Worm (Caenorhabditis elegans) whole organism, young adult: ENCODE data around the gene K08F8.15.
A peak's percentile ranks its signal among the peaks of the same experiment; 100 is the strongest.

ENCODE experiments used
- B0019.2 ChIP-seq: fragments of 200-800 bp; sonication (Bioruptor generic); conservative IDR thresholded peaks from 2 replicates; pipeline ENCODE4 v1.3.6; 2022; ENCODE audit warnings: missing genetic modification reagents, missing genetic modification characterization, missing compliant biosample characterization
- B0261.1 ChIP-seq: sonication (generic microtip); optimal IDR thresholded peaks from 2 replicates; lab custom pipeline; 2016; ENCODE audit warnings: mild to moderate bottlenecking, missing genetic modification characterization, moderate library complexity, missing compliant biosample characterization
- F10E7.11 ChIP-seq: sonication (generic microtip); optimal IDR thresholded peaks from 2 replicates; lab custom pipeline; 2017; ENCODE audit warnings: mild to moderate bottlenecking, missing genetic modification characterization, moderate library complexity, missing compliant biosample characterization
- F22D6.2 ChIP-seq: sonication (generic microtip); optimal IDR thresholded peaks from 2 replicates; lab custom pipeline; 2016; ENCODE audit warnings: mild to moderate bottlenecking, missing genetic modification characterization, missing compliant biosample characterization
- F23B12.7 ChIP-seq: sonication (generic microtip); optimal IDR thresholded peaks from 2 replicates; lab custom pipeline; 2017; ENCODE audit warnings: missing genetic modification characterization, mild to moderate bottlenecking, missing compliant biosample characterization, antibody characterized with exemption, moderate library complexity; ENCODE audit not compliant: insufficient read depth
- F39B2.1 ChIP-seq: fragments of 200-800 bp; sonication (Bioruptor generic); IDR thresholded peaks from 2 replicates; pipeline ENCODE4 v1.3.6; 2022; ENCODE audit warnings: missing genetic modification reagents, missing genetic modification characterization, missing compliant biosample characterization
- F55B11.4 ChIP-seq: sonication (generic microtip); optimal IDR thresholded peaks from 2 replicates; lab custom pipeline; 2016; ENCODE audit warnings: missing compliant biosample characterization, missing genetic modification characterization, borderline replicate concordance; ENCODE audit not compliant: insufficient read depth
- F57A8.1 ChIP-seq: fragments of 200-800 bp; sonication (Bioruptor generic); optimal IDR thresholded peaks from 2 replicates; lab custom pipeline; 2018; ENCODE audit warnings: mild to moderate bottlenecking, missing genetic modification characterization, moderate library complexity, missing compliant biosample characterization
- K11D2.4 ChIP-seq: fragments of 200-800 bp; sonication (Bioruptor generic); IDR thresholded peaks from 2 replicates; pipeline ENCODE4 v1.3.6; 2022; ENCODE audit warnings: missing genetic modification reagents, missing genetic modification characterization, missing compliant biosample characterization
- T07F8.4 ChIP-seq: sonication (generic microtip); optimal IDR thresholded peaks from 2 replicates; lab custom pipeline; 2016; ENCODE audit warnings: mild to moderate bottlenecking, missing genetic modification characterization, moderate library complexity, missing compliant biosample characterization
- Y53F4B.3 ChIP-seq: fragments of 200-800 bp; sonication (Bioruptor generic); IDR thresholded peaks from 2 replicates; pipeline ENCODE4 v1.3.6; 2022; ENCODE audit warnings: missing genetic modification reagents, missing genetic modification characterization, missing compliant biosample characterization
- Y67H2A.10 ChIP-seq: fragments of 200-800 bp; sonication (Bioruptor generic); conservative IDR thresholded peaks from 2 replicates; pipeline ENCODE4 v1.3.6; 2022; ENCODE audit warnings: missing genetic modification reagents, missing genetic modification characterization, missing compliant biosample characterization
- Y95B8A.8 ChIP-seq: fragments of 200-800 bp; sonication (Bioruptor generic); IDR thresholded peaks from 2 replicates; pipeline ENCODE4 v1.3.6; 2022; ENCODE audit warnings: missing genetic modification reagents, missing genetic modification characterization, missing compliant biosample characterization
- akir-1 ChIP-seq: fragments of 200-800 bp; sonication (Bioruptor generic); optimal IDR thresholded peaks from 2 replicates; lab custom pipeline; 2018; ENCODE audit warnings: mild to moderate bottlenecking, missing genetic modification characterization, moderate library complexity, missing compliant biosample characterization
- ama-1 ChIP-seq, 3 experiments: fragments of 150-350 bp in 1 of 3; sonication (generic microtip) in 2 of 3; optimal IDR thresholded peaks; 2 replicates each; lab custom pipeline; 2014 to 2018; ENCODE audit warnings: missing biosample characterization in 2 of 3, missing genetic modification characterization in 2 of 3, missing genetic modification reagents in 2 of 3
- atf-7 ChIP-seq: sonication (generic microtip); optimal IDR thresholded peaks from 2 replicates; lab custom pipeline; 2017; ENCODE audit warnings: mild to moderate bottlenecking, missing genetic modification characterization, missing compliant biosample characterization
- attf-3 ChIP-seq: fragments of 200-800 bp; sonication (Bioruptor generic); conservative IDR thresholded peaks from 2 replicates; pipeline ENCODE4 v1.3.6; 2022; ENCODE audit warnings: missing genetic modification reagents, missing genetic modification characterization, missing compliant biosample characterization
- attf-5 ChIP-seq: fragments of 200-800 bp; sonication (Bioruptor generic); optimal IDR thresholded peaks from 2 replicates; lab custom pipeline; 2018; ENCODE audit warnings: mild to moderate bottlenecking, missing genetic modification characterization, missing compliant biosample characterization
- attf-6 ChIP-seq: fragments of 200-800 bp; sonication (Bioruptor generic); IDR thresholded peaks from 2 replicates; pipeline ENCODE4 v1.3.6; 2022; ENCODE audit warnings: missing genetic modification reagents, missing genetic modification characterization, missing compliant biosample characterization
- cebp-1 ChIP-seq, 2 experiments: fragments of 200-800 bp in 1 of 2; sonication (Bioruptor generic) in 1 of 2; sonication (generic microtip) in 1 of 2; IDR thresholded peaks in 1 of 2; optimal IDR thresholded peaks in 1 of 2; 2 replicates each; pipeline versions ENCODE4 v1.3.6 to Lab custom; 2017 to 2022; ENCODE audit warnings: missing compliant biosample characterization in 2 of 2, missing genetic modification characterization in 2 of 2, mild to moderate bottlenecking in 1 of 2, missing genetic modification reagents in 1 of 2, moderate library complexity in 1 of 2
- cebp-2 ChIP-seq: fragments of 200-800 bp; sonication (Bioruptor generic); IDR thresholded peaks from 2 replicates; pipeline ENCODE4 v1.3.6; 2022; ENCODE audit warnings: missing genetic modification characterization, missing compliant biosample characterization
- ceh-58 ChIP-seq: fragments of 200-800 bp; sonication (Bioruptor generic); IDR thresholded peaks from 2 replicates; pipeline ENCODE4 v1.3.6; 2022; ENCODE audit warnings: missing genetic modification characterization, missing compliant biosample characterization
- ceh-79 ChIP-seq: sonication (generic microtip); optimal IDR thresholded peaks from 2 replicates; lab custom pipeline; 2017; ENCODE audit warnings: mild to moderate bottlenecking, missing genetic modification characterization, missing compliant biosample characterization
- dox-1 ChIP-seq: fragments of 200-800 bp; sonication (Bioruptor generic); IDR thresholded peaks from 2 replicates; pipeline ENCODE4 v1.3.6; 2022; ENCODE audit warnings: missing genetic modification reagents, missing genetic modification characterization, missing compliant biosample characterization
- egl-18 ChIP-seq: fragments of 200-800 bp; sonication (Bioruptor generic); IDR thresholded peaks from 2 replicates; pipeline ENCODE4 v1.3.6; 2022; ENCODE audit warnings: missing genetic modification reagents, missing genetic modification characterization, missing compliant biosample characterization
- egrh-3 ChIP-seq: fragments of 200-800 bp; sonication (Bioruptor generic); IDR thresholded peaks from 2 replicates; pipeline ENCODE4 v1.3.6; 2022; ENCODE audit warnings: missing genetic modification reagents, missing genetic modification characterization, missing compliant biosample characterization
- gei-17 ChIP-seq: fragments of 200-800 bp; sonication (Bioruptor generic); optimal IDR thresholded peaks from 2 replicates; lab custom pipeline; 2018; ENCODE audit warnings: mild to moderate bottlenecking, missing genetic modification characterization, missing compliant biosample characterization
- him-1 ChIP-seq: sonication (generic microtip); optimal IDR thresholded peaks from 2 replicates; lab custom pipeline; 2016; ENCODE audit warnings: missing genotype, missing genetic modification reagents, missing genetic modification characterization, missing compliant biosample characterization
- hlh-26 ChIP-seq: fragments of 200-800 bp; sonication (Bioruptor generic); conservative IDR thresholded peaks from 2 replicates; pipeline ENCODE4 v1.3.6; 2022; ENCODE audit warnings: missing genetic modification reagents, missing genetic modification characterization, missing compliant biosample characterization
- hmg-20 ChIP-seq: fragments of 200-800 bp; sonication (Bioruptor generic); IDR thresholded peaks from 2 replicates; pipeline ENCODE4 v1.3.6; 2022; ENCODE audit warnings: missing genetic modification reagents, missing genetic modification characterization, missing compliant biosample characterization
- lin-54 ChIP-seq: fragments of 200-800 bp; sonication (Bioruptor generic); optimal IDR thresholded peaks from 2 replicates; lab custom pipeline; 2018; ENCODE audit warnings: mild to moderate bottlenecking, missing genetic modification characterization, missing compliant biosample characterization
- madf-10 ChIP-seq: sonication (generic microtip); optimal IDR thresholded peaks from 2 replicates; lab custom pipeline; 2016; ENCODE audit warnings: mild to moderate bottlenecking, missing genetic modification characterization, missing compliant biosample characterization
- mxl-1 ChIP-seq: sonication (generic microtip); optimal IDR thresholded peaks from 2 replicates; lab custom pipeline; 2016; ENCODE audit warnings: missing genetic modification characterization, missing compliant biosample characterization
- nhr-120 ChIP-seq: fragments of 200-800 bp; sonication (Bioruptor generic); IDR thresholded peaks from 2 replicates; pipeline ENCODE4 v1.3.6; 2022; ENCODE audit warnings: missing genetic modification characterization, missing compliant biosample characterization
- nhr-179 ChIP-seq: sonication (generic microtip); optimal IDR thresholded peaks from 2 replicates; lab custom pipeline; 2016; ENCODE audit warnings: mild to moderate bottlenecking, missing genetic modification characterization, missing compliant biosample characterization
- nhr-80 ChIP-seq: sonication (generic microtip); optimal IDR thresholded peaks from 2 replicates; lab custom pipeline; 2016; ENCODE audit warnings: missing genetic modification characterization, missing compliant biosample characterization
- rec-8 ChIP-seq, 2 experiments: sonication (generic microtip); optimal IDR thresholded peaks; 2 replicates each; lab custom pipeline; 2016; ENCODE audit warnings: mild to moderate bottlenecking in 2 of 2, missing genetic modification characterization in 2 of 2, missing genetic modification reagents in 2 of 2, missing genotype in 2 of 2, missing biosample characterization in 1 of 2, missing compliant biosample characterization in 1 of 2, moderate library complexity in 1 of 2
- unc-130 ChIP-seq: sonication (generic microtip); optimal IDR thresholded peaks from 2 replicates; lab custom pipeline; 2016; ENCODE audit warnings: missing genetic modification reagents, missing genetic modification characterization, missing compliant biosample characterization
- xnd-1 ChIP-seq: sonication (generic microtip); optimal IDR thresholded peaks from 2 replicates; lab custom pipeline; 2016; ENCODE audit warnings: missing genotype, missing genetic modification reagents, missing genetic modification characterization, missing compliant biosample characterization
- zfh-2 ChIP-seq: fragments of 200-800 bp; sonication (Bioruptor generic); conservative IDR thresholded peaks from 2 replicates; pipeline ENCODE4 v1.3.6; 2022; ENCODE audit warnings: missing genetic modification reagents, missing genetic modification characterization, missing compliant biosample characterization

K08F8.15 gene

ce11 chrII:8759493-8759892 is 7.1 kb upstream of the K08F8.15 start, which contains the start of gene fut-1:
fut-1 (minus strand) TSS chrII:8759593.
- TF ChIP-seq F39B2.1 (GFP tag; lab: Robert Waterston, UW) (no peak), T07F8.4 (tag; lab: Kevin White, UChicago) (no peak), B0019.2 (GFP tag; lab: Robert Waterston, UW) (no peak), Y95B8A.8 (GFP tag; lab: Robert Waterston, UW) (no peak), Y67H2A.10 (GFP tag; lab: Robert Waterston, UW) (no peak), attf-3 (GFP tag; lab: Robert Waterston, UW) (no peak), egl-18 (GFP tag; lab: Robert Waterston, UW) (no peak), dox-1 (GFP tag; lab: Robert Waterston, UW) (no peak), F10E7.11 (tag; lab: Kevin White, UChicago) (no peak), attf-5 (GFP tag; lab: Kevin White, UChicago) (no peak), rec-8 (tag; optimal IDR thresholded peaks at IDR 0.05; lab: Kevin White, UChicago) (no peak)
- TF ChIP-seq, all 124 proteins: peak for 0

ce11 chrII:8761739-8762138 is 4.9 kb upstream of the K08F8.15 start:
- TF ChIP-seq nhr-80 (tag; lab: Kevin White, UChicago): peak; percentile 55
- TF ChIP-seq attf-6: no peak

DNA sequence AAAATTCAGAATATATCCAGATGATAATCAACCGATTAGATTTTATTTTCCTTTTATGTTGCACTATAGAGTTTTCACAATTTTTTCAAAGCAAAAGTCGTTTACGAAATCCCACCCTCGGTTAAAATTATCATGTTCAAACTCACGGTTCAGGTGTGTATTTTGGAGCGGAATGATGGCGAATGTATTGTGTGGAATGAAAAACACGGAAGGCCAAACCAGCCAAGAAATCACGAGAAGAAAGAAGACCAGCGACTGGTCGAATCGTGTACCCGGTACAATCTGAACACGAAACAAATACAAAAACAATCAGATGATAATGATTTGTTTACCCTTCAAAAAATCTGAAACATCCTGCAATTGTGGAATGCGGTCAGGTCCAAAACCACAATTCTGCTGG is 3.2 kb upstream of the K08F8.15 start:
- no peak for TF ChIP-seq K11D2.4 (GFP tag; lab: Robert Waterston, UW)
- no peak for TF ChIP-seq unc-130 (GFP tag; lab: Kevin White, UChicago)
- TF ChIP-seq F55B11.4 (tag; lab: Kevin White, UChicago): no peak
- no peak for TF ChIP-seq F22D6.2 (tag; lab: Kevin White, UChicago)
- TF ChIP-seq ama-1 (optimal IDR thresholded peaks at IDR 0.05; lab: Kevin White, UChicago): no peak
- TF ChIP-seq ama-1 (GFP tag; optimal IDR thresholded peaks at IDR 0.05; lab: Kevin White, UChicago): no peak
- TF ChIP-seq egrh-3 (GFP tag; lab: Robert Waterston, UW): no peak
- TF ChIP-seq gei-17 (GFP tag; lab: Kevin White, UChicago): no peak
- no peak for TF ChIP-seq akir-1 (GFP tag; lab: Kevin White, UChicago)
- no peak for TF ChIP-seq hlh-26 (GFP tag; lab: Robert Waterston, UW)
- no peak for TF ChIP-seq zfh-2 (GFP tag; lab: Robert Waterston, UW)
- no peak for TF ChIP-seq ceh-58

- TF ChIP-seq F22D6.2 (tag; lab: Kevin White, UChicago): no peak
- no peak for TF ChIP-seq cebp-1 (GFP tag; IDR thresholded peaks at IDR 0.05; lab: Robert Waterston, UW)
- TF ChIP-seq cebp-1 (tag; optimal IDR thresholded peaks at IDR 0.05; lab: Kevin White, UChicago): no peak
- TF ChIP-seq B0019.2 (GFP tag; lab: Robert Waterston, UW): no peak
- TF ChIP-seq mxl-1 (tag; lab: Kevin White, UChicago): no peak
- no peak for TF ChIP-seq cebp-2
- TF ChIP-seq xnd-1: no peak
- TF ChIP-seq lin-54 (GFP tag; lab: Kevin White, UChicago): no peak
- TF ChIP-seq F57A8.1 (GFP tag; lab: Kevin White, UChicago): no peak
- no peak for TF ChIP-seq akir-1 (GFP tag; lab: Kevin White, UChicago)
- no peak for TF ChIP-seq atf-7
- no peak for TF ChIP-seq him-1
- TF ChIP-seq ceh-79: no peak
- TF ChIP-seq nhr-120 (GFP tag; lab: Robert Waterston, UW): no peak
- TF ChIP-seq zfh-2 (GFP tag; lab: Robert Waterston, UW): no peak
- no peak for TF ChIP-seq B0261.1
- no peak for TF ChIP-seq Y53F4B.3
- TF ChIP-seq F23B12.7: no peak
- TF ChIP-seq hmg-20 (GFP tag; lab: Robert Waterston, UW): no peak
- no peak for TF ChIP-seq madf-10 (tag; lab: Kevin White, UChicago)
- no peak for TF ChIP-seq nhr-179 (tag; lab: Kevin White, UChicago)
- TF ChIP-seq, all 124 proteins: peak for 0
Measured at ce11 chrII:8764332-8764731, 2.3 kb upstream of the K08F8.15 start.
